Fruit fly (Drosophila melanogaster) whole organism, embryonic: ENCODE data around the gene Upf2.

Experiments
- CG10431 ChIP-seq: fragments of 200-800 bp; sonication (Bioruptor generic); optimal IDR thresholded peaks from 3 replicates; lab custom pipeline; 2018; ENCODE audit warnings: missing biosample characterization, mild to moderate bottlenecking, missing genetic modification characterization
- CG12299 ChIP-seq: fragments of 200-800 bp; sonication (Bioruptor generic); optimal IDR thresholded peaks from 2 replicates; lab custom pipeline; 2018; ENCODE audit warnings: missing biosample characterization, mild to moderate bottlenecking, missing genetic modification characterization
- CG13123 ChIP-seq: fragments of 200-800 bp; sonication (Bioruptor generic); optimal IDR thresholded peaks from 2 replicates; lab custom pipeline; 2016; ENCODE audit warnings: missing biosample characterization, missing genetic modification characterization
- CG14441 ChIP-seq: fragments of 200-800 bp; sonication (Bioruptor generic); IDR thresholded peaks from 2 replicates; pipeline ENCODE4 v1.3.6; 2022; ENCODE audit warnings: missing biosample characterization, missing genetic modification characterization
- CG16815 ChIP-seq: fragments of 200-800 bp; sonication (Bioruptor generic); optimal IDR thresholded peaks from 3 replicates; lab custom pipeline; 2017; ENCODE audit warnings: missing biosample characterization, mild to moderate bottlenecking, missing genetic modification characterization
- CG17385 ChIP-seq: fragments of 200-800 bp; sonication (Bioruptor generic); optimal IDR thresholded peaks from 3 replicates; lab custom pipeline; 2018; ENCODE audit warnings: missing biosample characterization, mild to moderate bottlenecking, missing genetic modification characterization
- CG18262 ChIP-seq: fragments of 200-800 bp; optimal IDR thresholded peaks from 3 replicates; lab custom pipeline; 2019; ENCODE audit warnings: missing biosample characterization, mild to moderate bottlenecking, missing genetic modification characterization, moderate library complexity
- CG2116 ChIP-seq: fragments of 200-800 bp; sonication (Bioruptor generic); optimal IDR thresholded peaks from 3 replicates; lab custom pipeline; 2018; ENCODE audit warnings: missing biosample characterization, mild to moderate bottlenecking, missing genetic modification characterization
- CG2120 ChIP-seq: fragments of 200-800 bp; sonication (Bioruptor generic); optimal IDR thresholded peaks from 3 replicates; lab custom pipeline; 2016; ENCODE audit warnings: missing biosample characterization, missing genetic modification characterization
- CG2199 ChIP-seq: fragments of 200-800 bp; sonication (Bioruptor generic); IDR thresholded peaks from 3 replicates; pipeline ENCODE4 v1.3.6; 2022; ENCODE audit warnings: missing biosample characterization, missing genetic modification characterization
- CG2875 ChIP-seq: fragments of 200-800 bp; sonication (Bioruptor generic); optimal IDR thresholded peaks from 2 replicates; lab custom pipeline; 2017; ENCODE audit warnings: missing biosample characterization, mild to moderate bottlenecking, missing genetic modification characterization, missing genetic modification reagents
- CG30020 ChIP-seq: fragments of 200-800 bp; optimal IDR thresholded peaks from 2 replicates; lab custom pipeline; 2019; ENCODE audit warnings: missing biosample characterization, mild to moderate bottlenecking, missing genetic modification characterization, moderate library complexity
- CG30431 ChIP-seq: fragments of 200-800 bp; sonication (Bioruptor generic); optimal IDR thresholded peaks from 2 replicates; lab custom pipeline; 2017; ENCODE audit warnings: missing biosample characterization, missing genetic modification characterization
- CG3838 ChIP-seq: fragments of 200-800 bp; sonication (Bioruptor generic); optimal IDR thresholded peaks from 3 replicates; lab custom pipeline; 2016; ENCODE audit warnings: missing biosample characterization, missing genetic modification characterization
- CG42726 ChIP-seq: fragments of 200-800 bp; sonication (Bioruptor generic); IDR thresholded peaks from 2 replicates; pipeline ENCODE4 v1.3.6; 2022; ENCODE audit warnings: missing biosample characterization, missing genetic modification characterization; ENCODE audit not compliant: partially characterized antibody
- CG6689 ChIP-seq: fragments of 200-800 bp; sonication (Bioruptor generic); IDR thresholded peaks from 2 replicates; pipeline ENCODE4 v1.3.6; 2022; ENCODE audit warnings: missing biosample characterization, missing genetic modification characterization
- CG6791 ChIP-seq: fragments of 200-800 bp; sonication (Bioruptor generic); IDR thresholded peaks from 3 replicates; pipeline ENCODE4 v1.3.6; 2022; ENCODE audit warnings: missing biosample characterization, missing genetic modification characterization; ENCODE audit not compliant: partially characterized antibody
- CG6854 ChIP-seq: fragments of 200-800 bp; sonication (Bioruptor generic); optimal IDR thresholded peaks from 3 replicates; lab custom pipeline; 2017; ENCODE audit warnings: missing biosample characterization, mild to moderate bottlenecking, missing genetic modification characterization
- CG7745 ChIP-seq: fragments of 200-800 bp; sonication (Bioruptor generic); optimal IDR thresholded peaks from 2 replicates; lab custom pipeline; 2018; ENCODE audit warnings: missing biosample characterization, mild to moderate bottlenecking, missing genetic modification characterization, moderate library complexity
- CG7786 ChIP-seq: fragments of 200-800 bp; sonication (Bioruptor generic); optimal IDR thresholded peaks from 2 replicates; lab custom pipeline; 2016; ENCODE audit warnings: missing biosample characterization, missing genetic modification characterization
- CG9609 ChIP-seq: fragments of 200-800 bp; sonication (Bioruptor generic); optimal IDR thresholded peaks from 3 replicates; lab custom pipeline; 2016; ENCODE audit warnings: missing biosample characterization, missing genetic modification characterization
- CHES-1-like ChIP-seq: fragments of 200-800 bp; sonication (Bioruptor generic); optimal IDR thresholded peaks from 2 replicates; lab custom pipeline; 2016; ENCODE audit warnings: missing biosample characterization, missing genetic modification characterization
- CkIIα-i1 ChIP-seq: fragments of 200-800 bp; sonication (Bioruptor generic); IDR thresholded peaks from 2 replicates; pipeline ENCODE4 v1.3.6; 2022; ENCODE audit warnings: missing biosample characterization, missing genetic modification characterization
- Dad ChIP-seq: fragments of 200-800 bp; sonication (Bioruptor generic); optimal IDR thresholded peaks from 3 replicates; lab custom pipeline; 2016; ENCODE audit warnings: missing biosample characterization, missing genetic modification characterization
- Dip3 ChIP-seq: fragments of 200-800 bp; sonication (Bioruptor generic); optimal IDR thresholded peaks from 3 replicates; lab custom pipeline; 2016; ENCODE audit warnings: missing biosample characterization, missing genetic modification characterization
- E2f1 ChIP-seq: fragments of 200-800 bp; sonication (Bioruptor generic); IDR thresholded peaks from 2 replicates; pipeline ENCODE4 v1.3.6; 2022; ENCODE audit warnings: missing biosample characterization, missing genetic modification characterization
- ERR ChIP-seq: fragments of 200-800 bp; sonication (Bioruptor generic); optimal IDR thresholded peaks from 2 replicates; lab custom pipeline; 2016; ENCODE audit warnings: missing biosample characterization, missing genetic modification characterization
- Fer1 ChIP-seq: fragments of 200-800 bp; sonication (Bioruptor generic); optimal IDR thresholded peaks from 2 replicates; lab custom pipeline; 2017; ENCODE audit warnings: missing biosample characterization, mild to moderate bottlenecking, missing genetic modification characterization
- Fer3 ChIP-seq: fragments of 200-800 bp; sonication (Bioruptor generic); optimal IDR thresholded peaks from 2 replicates; lab custom pipeline; 2018; ENCODE audit warnings: missing biosample characterization, mild to moderate bottlenecking, missing genetic modification characterization, moderate library complexity
- HLH3B ChIP-seq: fragments of 200-800 bp; sonication (Bioruptor generic); IDR thresholded peaks from 2 replicates; pipeline ENCODE4 v1.3.6; 2022; ENCODE audit warnings: missing biosample characterization, missing genetic modification characterization
- Lhr ChIP-seq: fragments of 200-800 bp; sonication (Bioruptor generic); optimal IDR thresholded peaks from 3 replicates; lab custom pipeline; 2017; ENCODE audit warnings: mild to moderate bottlenecking, missing biosample characterization, missing genetic modification reagents, missing genetic modification characterization
- Neu2 ChIP-seq: fragments of 200-800 bp; sonication (Bioruptor generic); optimal IDR thresholded peaks from 3 replicates; lab custom pipeline; 2016; ENCODE audit warnings: missing biosample characterization, missing genetic modification characterization, borderline replicate concordance
- NfI ChIP-seq: fragments of 200-800 bp; sonication (Bioruptor generic); optimal IDR thresholded peaks from 3 replicates; lab custom pipeline; 2018; ENCODE audit warnings: missing biosample characterization, mild to moderate bottlenecking, missing genetic modification characterization, moderate library complexity
- Pdp1 ChIP-seq, 2 experiments: fragments of 200-800 bp; sonication (Bioruptor generic); optimal IDR thresholded peaks; 3 replicates each; lab custom pipeline; 2016; ENCODE audit warnings: missing biosample characterization in 2 of 2, missing genetic modification characterization in 2 of 2, mild to moderate bottlenecking in 1 of 2, moderate library complexity in 1 of 2
- Side ChIP-seq: fragments of 200-800 bp; sonication (Bioruptor generic); optimal IDR thresholded peaks from 2 replicates; lab custom pipeline; 2016; ENCODE audit warnings: missing biosample characterization, missing genetic modification characterization
- Sox100B ChIP-seq: fragments of 200-800 bp; sonication (Bioruptor generic); optimal IDR thresholded peaks from 3 replicates; lab custom pipeline; 2018; ENCODE audit warnings: missing biosample characterization, mild to moderate bottlenecking, missing genetic modification characterization
- Ssrp ChIP-seq: fragments of 200-800 bp; sonication (Bioruptor generic); optimal IDR thresholded peaks from 2 replicates; lab custom pipeline; 2018; ENCODE audit warnings: missing biosample characterization, mild to moderate bottlenecking, missing genetic modification characterization, moderate library complexity
- bbx ChIP-seq: fragments of 200-800 bp; sonication (Bioruptor generic); IDR thresholded peaks from 2 replicates; pipeline ENCODE4 v1.3.6; 2022; ENCODE audit warnings: missing biosample characterization, missing genetic modification characterization; ENCODE audit not compliant: partially characterized antibody
- disco-r ChIP-seq: fragments of 200-800 bp; sonication (Bioruptor generic); optimal IDR thresholded peaks from 2 replicates; lab custom pipeline; 2016; ENCODE audit warnings: missing biosample characterization, missing genetic modification characterization
- dysf ChIP-seq: fragments of 200-800 bp; sonication (Bioruptor generic); IDR thresholded peaks from 3 replicates; pipeline ENCODE4 v1.3.6; 2022; ENCODE audit warnings: missing biosample characterization, missing genetic modification characterization
- eve ChIP-seq, 2 experiments: fragments of >200 bp; optimal IDR thresholded peaks; 2 replicates each; lab custom pipeline; 2017; ENCODE audit warnings: missing biosample characterization in 2 of 2, missing genetic modification characterization in 2 of 2
- fd3F ChIP-seq: fragments of 200-800 bp; sonication (Bioruptor generic); optimal IDR thresholded peaks from 2 replicates; lab custom pipeline; 2018; ENCODE audit warnings: missing biosample characterization, mild to moderate bottlenecking, missing genetic modification characterization, moderate library complexity
- ftz-f1 ChIP-seq: fragments of 200-800 bp; sonication (Bioruptor generic); optimal IDR thresholded peaks from 2 replicates; lab custom pipeline; 2016; ENCODE audit warnings: missing biosample characterization, missing genetic modification characterization
- gem ChIP-seq: fragments of 200-800 bp; sonication (Bioruptor generic); optimal IDR thresholded peaks from 2 replicates; lab custom pipeline; 2019; ENCODE audit warnings: missing biosample characterization, mild to moderate bottlenecking, missing genetic modification characterization, moderate library complexity
- h ChIP-seq: fragments of >200 bp; optimal IDR thresholded peaks from 2 replicates; lab custom pipeline; 2017
- hb ChIP-seq: fragments of 200-800 bp; sonication (Bioruptor generic); IDR thresholded peaks from 3 replicates; pipeline ENCODE4 v1.3.6; 2022; ENCODE audit warnings: missing biosample characterization, missing genetic modification characterization; ENCODE audit not compliant: partially characterized antibody
- phol ChIP-seq: fragments of 200-800 bp; sonication (Bioruptor generic); optimal IDR thresholded peaks from 3 replicates; lab custom pipeline; 2018; ENCODE audit warnings: missing biosample characterization, mild to moderate bottlenecking, missing genetic modification characterization, moderate library complexity
- pros ChIP-seq: fragments of 200-800 bp; sonication (Bioruptor generic); optimal IDR thresholded peaks from 3 replicates; lab custom pipeline; 2019; ENCODE audit warnings: missing biosample characterization, mild to moderate bottlenecking, missing genetic modification characterization, moderate library complexity
- unc-4 ChIP-seq: fragments of 200-800 bp; sonication (Bioruptor generic); IDR thresholded peaks from 2 replicates; pipeline ENCODE4 v1.3.6; 2022; ENCODE audit warnings: missing biosample characterization, missing genetic modification characterization; ENCODE audit not compliant: partially characterized antibody

Upf2 gene

DNA sequence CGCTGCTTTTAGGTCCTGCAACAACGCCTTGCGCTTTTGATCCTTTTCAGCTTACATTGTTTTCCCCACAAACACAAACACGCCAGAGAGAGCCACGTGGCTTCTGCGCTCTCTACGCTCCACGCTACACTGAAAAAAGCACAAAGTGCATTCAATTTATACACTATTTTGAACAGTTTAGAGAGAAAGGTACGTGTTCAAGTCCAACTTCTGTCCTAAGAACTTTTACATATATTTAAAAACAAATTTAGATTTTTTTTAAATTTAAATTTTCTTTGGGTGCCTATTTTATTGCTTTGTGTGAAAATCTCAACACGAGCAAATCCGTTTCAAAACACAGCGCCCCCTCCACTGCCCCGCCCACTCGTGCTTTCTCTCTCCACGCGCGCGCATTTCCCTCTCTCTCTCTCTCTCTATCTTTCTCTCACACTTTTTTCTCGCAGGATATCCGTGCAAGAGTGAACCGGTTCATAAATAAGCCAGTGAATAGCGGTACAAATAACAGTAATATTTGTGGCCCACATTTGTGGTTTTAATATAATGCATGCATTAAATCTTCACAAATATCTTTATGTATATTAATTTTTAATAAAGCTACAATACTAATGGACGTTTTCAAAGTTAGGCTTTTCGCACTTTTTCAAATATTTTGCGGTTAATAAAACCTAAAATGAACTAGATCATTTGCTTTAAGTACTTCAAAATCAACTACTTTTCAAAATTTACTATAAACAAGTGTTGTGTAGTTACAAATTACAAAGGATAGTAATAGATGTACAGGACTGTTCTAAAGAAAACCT is 25.0 kb upstream of the Upf2 start (continued):
- TF ChIP-seq Pdp1 (GFP tag; optimal IDR thresholded peaks at IDR 0.05; lab: Kevin White, UChicago) (peak; percentile 59), CG13123 (GFP tag; lab: Kevin White, UChicago) (peak; percentile 45), hb (GFP tag; lab: Robert Waterston, UW) (no peak), Lhr (GFP tag; lab: Kevin White, UChicago) (peak; percentile 26), Sox100B (GFP tag; lab: Kevin White, UChicago) (peak; percentile 77), Fer3 (tag; lab: Kevin White, UChicago) (peak; percentile 82), CkIIα-i1 (GFP tag; lab: Robert Waterston, UW) (peak; percentile 40; the same call in 1 of the 2 replicates), CG2116 (GFP tag; lab: Kevin White, UChicago) (peak; percentile 45), CG9609 (GFP tag; lab: Kevin White, UChicago) (peak; percentile 13), HLH3B (GFP tag; lab: Robert Waterston, UW) (peak; percentile 92), CG42726 (GFP tag; lab: Robert Waterston, UW) (no peak), gem (tag; lab: Kevin White, UChicago) (peak; percentile 89), bbx (GFP tag; lab: Robert Waterston, UW) (no peak), Ssrp (tag; lab: Kevin White, UChicago) (peak; percentile 53), CG30431 (peak; percentile 66), ftz-f1 (no peak), Side (peak; percentile 57), CG30020 (no peak), CG2875 (GFP tag; lab: Kevin White, UChicago) (peak; percentile 79), CG2199 (GFP tag; lab: Robert Waterston, UW) (peak; percentile 90), CG3838 (GFP tag; lab: Kevin White, UChicago) (peak; percentile 61), CG2120 (GFP tag; lab: Kevin White, UChicago) (peak; percentile 84), disco-r (GFP tag; lab: Kevin White, UChicago) (no peak), eve (GFP tag; optimal IDR thresholded peaks at IDR 0.05; lab: Kevin White, UChicago) (no peak), ERR (GFP tag; lab: Kevin White, UChicago) (no peak), unc-4 (no peak), h (lab: Kevin White, UChicago) (no peak), CG14441 (GFP tag; lab: Robert Waterston, UW) (peak; percentile 83), CG12299 (tag; lab: Kevin White, UChicago) (peak; percentile 74), NfI (GFP tag; lab: Kevin White, UChicago) (peak; percentile 77), CHES-1-like (peak; percentile 29), phol (peak; percentile 81), Dad (GFP tag; lab: Kevin White, UChicago) (peak; percentile 33), CG6854 (GFP tag; lab: Kevin White, UChicago) (peak; percentile 81), CG7786 (peak; percentile 42), CG18262 (tag; lab: Kevin White, UChicago) (peak; percentile 82), E2f1 (peak; percentile 85), Fer1 (GFP tag; lab: Kevin White, UChicago) (peak; percentile 92), CG6791 (GFP tag; lab: Robert Waterston, UW) (no peak), Dip3 (GFP tag; lab: Kevin White, UChicago) (peak; percentile 42), CG7745 (tag; lab: Kevin White, UChicago) (no peak), pros (GFP tag; lab: Kevin White, UChicago) (no peak), CG6689 (GFP tag; lab: Robert Waterston, UW) (peak; percentile 86), dysf (peak; percentile 90), CG16815 (GFP tag; lab: Kevin White, UChicago) (peak; percentile 61), CG17385 (peak; percentile 82), fd3F (GFP tag; lab: Kevin White, UChicago) (peak; percentile 74), Neu2 (GFP tag; lab: Kevin White, UChicago) (no peak), CG10431 (GFP tag; lab: Kevin White, UChicago) (peak; percentile 59)
